Worm (Caenorhabditis elegans): ENCODE measurements around the gene col-115.

The col-115 gene

ce11 chrIV:8028372-8028771, 39.9 kb downstream of the col-115 start (continued):
- no peak for TF ChIP-seq ztf-11 (tag; optimal IDR thresholded peaks at IDR 0.05)

- no peak for TF ChIP-seq mxl-3 (GFP tag; optimal IDR thresholded peaks at IDR 0.05)
- TF ChIP-seq mxl-2 (GFP tag; conservative IDR thresholded peaks at IDR 0.05) = no peak
- no peak for TF ChIP-seq pha-4 (GFP tag; IDR thresholded peaks at IDR 0.05)
- TF ChIP-seq pha-4 (tag; optimal IDR thresholded peaks at IDR 0.05) = no peak
- TF ChIP-seq hlh-11 (tag; optimal IDR thresholded peaks at IDR 0.05) = no peak
- no peak for TF ChIP-seq F26F4.8 (GFP tag; conservative IDR thresholded peaks at IDR 0.05)
- no peak for TF ChIP-seq nhr-111 (GFP tag; optimal IDR thresholded peaks at IDR 0.05)
- TF ChIP-seq Y5F2A.4 (GFP tag; optimal IDR thresholded peaks at IDR 0.05) = no peak
- TF ChIP-seq madf-5 (GFP tag; IDR thresholded peaks at IDR 0.05) = no peak
- TF ChIP-seq zfp-3 (GFP tag; conservative IDR thresholded peaks at IDR 0.05) = no peak
- TF ChIP-seq egl-27 (tag; optimal IDR thresholded peaks at IDR 0.05) = no peak
Observed at ce11 chrIV:8029413-8029812, 40.9 kb downstream of the col-115 start, which contains the start of gene nhr-31. TSS of gene nhr-31 (minus strand) at chrIV:8029513.

DNA sequence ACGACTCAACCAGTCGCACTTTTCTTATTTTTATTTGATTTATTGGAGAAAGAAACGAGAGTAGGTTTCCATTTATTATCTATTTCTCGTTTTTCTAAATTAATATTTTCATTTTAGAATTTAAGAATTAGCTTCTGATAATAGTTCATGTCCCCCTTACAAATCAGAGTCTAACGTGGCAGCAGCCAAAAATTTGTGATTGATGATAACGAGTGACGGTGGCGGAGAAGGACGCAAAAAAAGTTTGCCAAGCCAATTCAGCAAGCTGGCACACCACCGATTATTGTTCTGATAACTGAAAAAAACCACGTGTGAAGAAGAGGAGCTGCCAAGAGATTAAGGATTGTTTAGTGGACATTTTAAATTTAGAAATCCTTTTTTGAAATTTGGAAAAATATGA, 41.6 kb downstream of the col-115 start:
- TF ChIP-seq nhr-25 (tag; optimal IDR thresholded peaks at IDR 0.05; ENCODE audit: borderline replicate concordance, insufficient read depth) (no peak), Y48G9A.11 (GFP tag; IDR thresholded peaks at IDR 0.05) (no peak), aha-1 (tag) (peak; percentile 48), daf-16 (GFP tag; optimal IDR thresholded peaks at IDR 0.05) (no peak), daf-16 (tag; optimal IDR thresholded peaks at IDR 0.05) (no peak), mdl-1 (tag; optimal IDR thresholded peaks at IDR 0.05) (peak in 1 of 2 experiments; percentile 26), hlh-30 (tag; optimal IDR thresholded peaks at IDR 0.05; ENCODE audit: insufficient read depth) (no peak), nhr-42 (GFP tag; IDR thresholded peaks at IDR 0.05) (no peak), R02D3.7 (tag; optimal IDR thresholded peaks at IDR 0.05) (no peak), madf-5 (GFP tag; IDR thresholded peaks at IDR 0.05) (no peak), hlh-11 (tag; optimal IDR thresholded peaks at IDR 0.05) (peak; percentile 62), nhr-28 (tag; optimal IDR thresholded peaks at IDR 0.05) (peak; percentile 13), pqm-1 (tag; optimal IDR thresholded peaks at IDR 0.05) (peak; percentile 97), ztf-7 (tag; optimal IDR thresholded peaks at IDR 0.05) (no peak), dve-1 (tag; optimal IDR thresholded peaks at IDR 0.05; ENCODE audit: insufficient read depth) (peak; percentile 61), dmd-6 (GFP tag; IDR thresholded peaks at IDR 0.05) (peak; percentile 81), mxl-3 (GFP tag; optimal IDR thresholded peaks at IDR 0.05) (peak; percentile 55)

DNA sequence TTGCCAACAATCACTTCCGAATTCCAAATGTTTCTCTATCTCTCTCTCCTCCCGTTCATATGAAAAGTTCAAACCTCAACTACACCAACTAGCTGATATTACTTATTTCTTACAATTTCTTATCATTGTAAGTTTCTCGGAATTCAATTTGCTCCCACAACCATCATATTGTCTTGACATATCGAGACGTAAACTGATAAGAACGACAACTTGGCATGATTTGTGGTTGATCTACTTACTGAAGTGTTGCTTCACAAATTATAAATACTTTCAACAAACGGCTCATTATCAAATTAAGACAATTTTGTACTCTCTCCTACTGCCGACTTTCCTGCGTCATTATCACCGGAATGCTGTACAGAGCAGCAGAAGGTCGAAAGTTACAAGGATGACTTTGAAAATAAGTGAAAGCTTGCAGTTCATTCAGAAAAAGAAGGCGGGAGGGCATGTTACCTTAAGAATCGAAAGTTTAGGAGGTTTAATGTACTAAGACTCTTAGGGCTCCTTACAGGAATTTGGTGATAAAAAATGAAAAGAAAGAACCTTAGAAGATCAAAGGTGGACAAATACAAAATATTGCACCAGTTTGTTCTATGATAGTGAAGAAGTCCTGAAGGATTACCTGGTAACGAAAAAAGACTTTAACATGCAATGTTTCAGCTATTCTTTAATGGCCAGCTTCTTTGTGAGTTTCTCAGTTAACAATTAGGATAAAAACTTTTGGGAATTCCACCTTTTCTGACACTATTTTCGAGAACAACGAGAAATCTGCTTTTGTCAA, 43.8 kb downstream of the col-115 start:
- TF ChIP-seq ztf-11 (tag; optimal IDR thresholded peaks at IDR 0.05) = no peak
- no peak for TF ChIP-seq lin-15B (tag; optimal IDR thresholded peaks at IDR 0.05)
- peak; percentile 78 for TF ChIP-seq nhr-28 (tag; optimal IDR thresholded peaks at IDR 0.05)
- TF ChIP-seq egl-43 (GFP tag; IDR thresholded peaks at IDR 0.05) = no peak
- 0 out of 2 replicates have a peak, but pooled peaks have one; percentile 17 for TF ChIP-seq nhr-41 (GFP tag; IDR thresholded peaks at IDR 0.05)
- peak; percentile 81 for TF ChIP-seq dve-1 (tag; optimal IDR thresholded peaks at IDR 0.05; ENCODE audit: insufficient read depth)
- no peak for TF ChIP-seq Y48G9A.11 (GFP tag; IDR thresholded peaks at IDR 0.05)
- TF ChIP-seq F10B5.3 (tag; optimal IDR thresholded peaks at IDR 0.05) = no peak
- TF ChIP-seq R02D3.7 (tag; optimal IDR thresholded peaks at IDR 0.05) = no peak
- TF ChIP-seq saeg-2 (GFP tag; IDR thresholded peaks at IDR 0.05) = no peak
- TF ChIP-seq unc-39 (tag; optimal IDR thresholded peaks at IDR 0.05) = no peak
- no peak for TF ChIP-seq sdz-12 (GFP tag; optimal IDR thresholded peaks at IDR 0.05)
- TF ChIP-seq nhr-237 (tag; optimal IDR thresholded peaks at IDR 0.05) = no peak
- TF ChIP-seq unc-130 (GFP tag; optimal IDR thresholded peaks at IDR 0.05) = no peak
- TF ChIP-seq spr-3 (GFP tag; optimal IDR thresholded peaks at IDR 0.05) = no peak
- no peak for TF ChIP-seq mxl-2 (GFP tag; conservative IDR thresholded peaks at IDR 0.05)
- TF ChIP-seq daf-16 (GFP tag; optimal IDR thresholded peaks at IDR 0.05) = peak in 1 of 2 experiments; percentile 50
- TF ChIP-seq daf-16 (tag; optimal IDR thresholded peaks at IDR 0.05) = peak; percentile 93
- TF ChIP-seq F26F4.8 (GFP tag; conservative IDR thresholded peaks at IDR 0.05) = no peak
- no peak for TF ChIP-seq aly-2 (tag; optimal IDR thresholded peaks at IDR 0.05)
- TF ChIP-seq daf-8 (GFP tag; IDR thresholded peaks at IDR 0.05) = no peak
- TF ChIP-seq lim-7 (GFP tag; IDR thresholded peaks at IDR 0.05) = no peak
- no peak for TF ChIP-seq egl-27 (tag; optimal IDR thresholded peaks at IDR 0.05)
- TF ChIP-seq zfp-3 (GFP tag; conservative IDR thresholded peaks at IDR 0.05) = no peak
- peak; percentile 29 for TF ChIP-seq cey-2 (tag; optimal IDR thresholded peaks at IDR 0.05; ENCODE audit: borderline replicate concordance, insufficient read depth)
- peak; percentile 33 for TF ChIP-seq T20F7.1 (GFP tag; optimal IDR thresholded peaks at IDR 0.05)
- no peak for TF ChIP-seq fos-1 (tag; optimal IDR thresholded peaks at IDR 0.05)
- TF ChIP-seq Y105C5A.15 (GFP tag; IDR thresholded peaks at IDR 0.05) = no peak

All from whole organism, L4 larva.